Worm (Caenorhabditis elegans) whole organism, young adult: ENCODE measurements around the gene K07C11.7.
A peak's percentile ranks its signal among the peaks of the same experiment; 100 is the strongest.

Experiments
- Y56A3A.18 ChIP-seq: fragments of 200-800 bp; sonication (Bioruptor generic); IDR thresholded peaks from 2 replicates; pipeline ENCODE4 v1.3.6; 2022; ENCODE audit warnings: missing genetic modification reagents, missing genetic modification characterization, missing compliant biosample characterization
- die-1 ChIP-seq: sonication (generic microtip); optimal IDR thresholded peaks from 2 replicates; lab custom pipeline; 2016; ENCODE audit warnings: missing genotype, mild to moderate bottlenecking, missing genetic modification characterization, missing compliant biosample characterization
- dpl-1 ChIP-seq: fragments of 150-350 bp; optimal IDR thresholded peaks from 2 replicates; lab custom pipeline; 2014; ENCODE audit warnings: missing biosample characterization, missing genetic modification reagents, missing genetic modification characterization
- egl-18 ChIP-seq: fragments of 200-800 bp; sonication (Bioruptor generic); IDR thresholded peaks from 2 replicates; pipeline ENCODE4 v1.3.6; 2022; ENCODE audit warnings: missing genetic modification reagents, missing genetic modification characterization, missing compliant biosample characterization
- let-607 ChIP-seq, 2 experiments: fragments of 200-800 bp in 1 of 2; sonication (Bioruptor generic) in 1 of 2; sonication (generic microtip) in 1 of 2; optimal IDR thresholded peaks; 2 replicates each; lab custom pipeline; 2016 to 2018; ENCODE audit warnings: mild to moderate bottlenecking in 2 of 2, missing compliant biosample characterization in 2 of 2, missing genetic modification characterization in 2 of 2, moderate library complexity in 2 of 2, missing genotype in 1 of 2
- madf-3 ChIP-seq: fragments of 200-800 bp; sonication (Bioruptor generic); IDR thresholded peaks from 2 replicates; pipeline ENCODE4 v1.3.6; 2022; ENCODE audit warnings: missing genetic modification reagents, missing genetic modification characterization, missing compliant biosample characterization
- pbrm-1 ChIP-seq: fragments of 200-800 bp; sonication (Bioruptor generic); IDR thresholded peaks from 2 replicates; pipeline ENCODE4 v1.3.6; 2022; ENCODE audit warnings: missing genetic modification reagents, missing genetic modification characterization, missing compliant biosample characterization
- snpc-4 ChIP-seq, 5 experiments: fragments of 150-350 bp in 1 of 5; sonication (generic microtip) in 4 of 5; optimal IDR thresholded peaks; 2 replicates each; lab custom pipeline; 2014 to 2018; ENCODE audit warnings: missing genetic modification characterization in 5 of 5, missing biosample characterization in 3 of 5, antibody characterized with exemption in 2 of 5, mild to moderate bottlenecking in 2 of 5, missing compliant biosample characterization in 2 of 5, missing genotype in 2 of 5, moderate library complexity in 2 of 5, missing genetic modification reagents in 1 of 5
- tlf-1 ChIP-seq: fragments of 200-800 bp; sonication (Bioruptor generic); optimal IDR thresholded peaks from 2 replicates; lab custom pipeline; 2018; ENCODE audit warnings: mild to moderate bottlenecking, missing genetic modification characterization, missing compliant biosample characterization
- zfh-2 ChIP-seq: fragments of 200-800 bp; sonication (Bioruptor generic); conservative IDR thresholded peaks from 2 replicates; pipeline ENCODE4 v1.3.6; 2022; ENCODE audit warnings: missing genetic modification reagents, missing genetic modification characterization, missing compliant biosample characterization
- ztf-6 ChIP-seq: fragments of 200-800 bp; sonication (Bioruptor generic); IDR thresholded peaks from 2 replicates; pipeline ENCODE4 v1.3.6; 2022; ENCODE audit warnings: missing genetic modification reagents, missing genetic modification characterization, missing compliant biosample characterization

ce11 chrV:8221083-8221538 is 7.3 kb upstream of the K07C11.7 start, which contains the start of the genes cogc-6 and air-1:
- TF ChIP-seq let-607 (tag; optimal IDR thresholded peaks at IDR 0.05; lab: Kevin White, UChicago) (no peak), ztf-6 (GFP tag; lab: Robert Waterston, UW) (no peak), tlf-1 (GFP tag; lab: Kevin White, UChicago) (no peak), snpc-4 (GFP tag; optimal IDR thresholded peaks at IDR 0.05; lab: Kevin White, UChicago) (peak; percentile 11), snpc-4 (tag; optimal IDR thresholded peaks at IDR 0.05; lab: Kevin White, UChicago) (peak in 1 of 4 experiments; percentile 30), Y56A3A.18 (GFP tag; lab: Robert Waterston, UW) (no peak), pbrm-1 (GFP tag; lab: Robert Waterston, UW) (no peak), dpl-1 (GFP tag; lab: Kevin White, UChicago) (no peak), zfh-2 (GFP tag; lab: Robert Waterston, UW) (no peak), die-1 (tag; lab: Kevin White, UChicago) (no peak), madf-3 (GFP tag; lab: Robert Waterston, UW) (no peak), egl-18 (GFP tag; lab: Robert Waterston, UW) (no peak)
